Worm (Caenorhabditis elegans): Measurements from ENCODE around the gene H40L08.9.

H40L08.9 gene

ce11 chrX:15036287-15036686 lies 40.0 kb downstream of the H40L08.9 start:
- TF ChIP-seq unc-86 (tag; optimal IDR thresholded peaks at IDR 0.05) = no peak
- TF ChIP-seq efl-1 (optimal IDR thresholded peaks at IDR 0.05) = no peak
- TF ChIP-seq efl-1 (GFP tag; optimal IDR thresholded peaks at IDR 0.05 in 1 of 2) = peak in 1 of 2 experiments; percentile 38

- no peak for TF ChIP-seq lin-39 (tag; optimal IDR thresholded peaks at IDR 0.05)
- TF ChIP-seq egl-27 (tag; optimal IDR thresholded peaks at IDR 0.05) = no peak
- no peak for TF ChIP-seq aly-2 (tag; optimal IDR thresholded peaks at IDR 0.05)
- TF ChIP-seq F16B12.6 (tag; optimal IDR thresholded peaks at IDR 0.05) = no peak
- TF ChIP-seq ceh-82 (tag; optimal IDR thresholded peaks at IDR 0.05) = no peak
- no peak for TF ChIP-seq unc-98 (GFP tag; IDR thresholded peaks at IDR 0.05)
- TF ChIP-seq rnt-1 (tag; optimal IDR thresholded peaks at IDR 0.05) = no peak
- TF ChIP-seq nhr-47 (tag; optimal IDR thresholded peaks at IDR 0.05) = no peak
- no peak for TF ChIP-seq C04F5.9 (tag; optimal IDR thresholded peaks at IDR 0.05)
- TF ChIP-seq swsn-7 (tag; optimal IDR thresholded peaks at IDR 0.05) = no peak
- TF ChIP-seq nhr-84 (tag; optimal IDR thresholded peaks at IDR 0.05) = no peak
- no peak for TF ChIP-seq ztf-11 (tag; optimal IDR thresholded peaks at IDR 0.05)
- TF ChIP-seq grh-1 (GFP tag; IDR thresholded peaks at IDR 0.05) = no peak
- TF ChIP-seq ceh-90 (tag; optimal IDR thresholded peaks at IDR 0.05) = no peak
- TF ChIP-seq nhr-12 (tag; optimal IDR thresholded peaks at IDR 0.05) = no peak
- no peak for TF ChIP-seq Y116A8C.19 (tag; optimal IDR thresholded peaks at IDR 0.05; ENCODE audit: borderline replicate concordance)
- TF ChIP-seq nhr-11 (tag; optimal IDR thresholded peaks at IDR 0.05) = no peak
Observed at ce11 chrX:15035748-15036147, 40.5 kb downstream of the H40L08.9 start.

- TF ChIP-seq fkh-4 (tag; optimal IDR thresholded peaks at IDR 0.05; ENCODE audit: borderline replicate concordance) (peak; percentile 62), hlh-17 (GFP tag; optimal IDR thresholded peaks at IDR 0.05; ENCODE audit: borderline replicate concordance) (no peak), pax-3 (tag; optimal IDR thresholded peaks at IDR 0.05) (peak; percentile 72), nhr-47 (tag; optimal IDR thresholded peaks at IDR 0.05) (peak; percentile 1)
Observed at ce11 chrX:15034787-15035186, 41.5 kb downstream of the H40L08.9 start, which contains the start of gene dsc-1. dsc-1 (minus strand) TSS chrX:15034832.

ce11 chrX:15027997-15028396 lies 48.3 kb downstream of the H40L08.9 start:
- TF ChIP-seq mep-1 (tag; optimal IDR thresholded peaks at IDR 0.05) = no peak
- no peak for TF ChIP-seq hlh-17 (GFP tag; optimal IDR thresholded peaks at IDR 0.05; ENCODE audit: borderline replicate concordance)
- TF ChIP-seq mab-9 (GFP tag; IDR thresholded peaks at IDR 0.05) = no peak
- no peak for TF ChIP-seq skn-1 (tag; optimal IDR thresholded peaks at IDR 0.05)
- TF ChIP-seq egl-27 (tag; optimal IDR thresholded peaks at IDR 0.05) = no peak
- no peak for TF ChIP-seq unc-62 (GFP tag; optimal IDR thresholded peaks at IDR 0.05)
- no peak for TF ChIP-seq ama-1 (optimal IDR thresholded peaks at IDR 0.05)
- no peak for TF ChIP-seq nhr-11 (tag; optimal IDR thresholded peaks at IDR 0.05)
- no peak for TF ChIP-seq ceh-90 (tag; optimal IDR thresholded peaks at IDR 0.05)
- no peak for TF ChIP-seq hlh-4 (tag; optimal IDR thresholded peaks at IDR 0.05)
- TF ChIP-seq ztf-11 (tag; optimal IDR thresholded peaks at IDR 0.05) = no peak
- no peak for TF ChIP-seq ceh-82 (tag; optimal IDR thresholded peaks at IDR 0.05)
- TF ChIP-seq nhr-90 (tag; optimal IDR thresholded peaks at IDR 0.05; ENCODE audit: poor library complexity) = no peak
- TF ChIP-seq nhr-85 (tag) = no peak
- no peak for TF ChIP-seq nhr-47 (tag; optimal IDR thresholded peaks at IDR 0.05)
- TF ChIP-seq nhr-237 (tag; optimal IDR thresholded peaks at IDR 0.05) = no peak
- no peak for TF ChIP-seq unc-86 (tag; optimal IDR thresholded peaks at IDR 0.05)
- no peak for TF ChIP-seq lir-3 (tag; optimal IDR thresholded peaks at IDR 0.05; ENCODE audit: poor library complexity)
- TF ChIP-seq pag-3 (tag; optimal IDR thresholded peaks at IDR 0.05; ENCODE audit: borderline replicate concordance, insufficient read depth) = no peak

- TF ChIP-seq lin-14 (GFP tag; optimal IDR thresholded peaks at IDR 0.05) (peak; percentile 31), fkh-8 (tag; optimal IDR thresholded peaks at IDR 0.05) (no peak)
Observed at ce11 chrX:15027566-15027965, 48.7 kb downstream of the H40L08.9 start.

Data from whole organism, L1 larva.